Fruit fly (Drosophila melanogaster) whole organism, embryonic: Measurements from ENCODE around the gene Shal.

Experiments
- CG10147 ChIP-seq: fragments of 200-800 bp; sonication (Bioruptor generic); optimal IDR thresholded peaks from 2 replicates; lab custom pipeline; 2019; ENCODE audit warnings: missing biosample characterization, mild to moderate bottlenecking, missing genetic modification characterization, moderate library complexity
- CG12155 ChIP-seq: fragments of 200-800 bp; sonication (Bioruptor generic); optimal IDR thresholded peaks from 3 replicates; lab custom pipeline; 2016; ENCODE audit warnings: missing biosample characterization, missing genetic modification characterization
- CG13775 ChIP-seq: fragments of 200-800 bp; sonication (Bioruptor generic); optimal IDR thresholded peaks from 3 replicates; lab custom pipeline; 2017; ENCODE audit warnings: missing biosample characterization, mild to moderate bottlenecking, missing genetic modification characterization
- CG13894 ChIP-seq: fragments of 200-800 bp; sonication (Bioruptor generic); optimal IDR thresholded peaks from 3 replicates; lab custom pipeline; 2018; ENCODE audit warnings: missing biosample characterization, mild to moderate bottlenecking, missing genetic modification characterization, moderate library complexity
- CG14667 ChIP-seq: fragments of 200-800 bp; sonication (Bioruptor generic); IDR thresholded peaks from 2 replicates; pipeline ENCODE4 v1.3.6; 2022; ENCODE audit warnings: missing biosample characterization, missing genetic modification characterization
- CG15514 ChIP-seq: fragments of 200-800 bp; sonication (Bioruptor generic); optimal IDR thresholded peaks from 3 replicates; lab custom pipeline; 2017; ENCODE audit warnings: missing biosample characterization, missing genetic modification characterization, mild to moderate bottlenecking, moderate library complexity, missing genetic modification reagents
- CG18476 ChIP-seq: fragments of 200-800 bp; sonication (Bioruptor generic); optimal IDR thresholded peaks from 2 replicates; lab custom pipeline; 2016; ENCODE audit warnings: missing biosample characterization, mild to moderate bottlenecking, missing genetic modification characterization
- CG4360 ChIP-seq: fragments of 200-800 bp; sonication (Bioruptor generic); IDR thresholded peaks from 2 replicates; pipeline ENCODE4 v1.3.6; 2022; ENCODE audit warnings: missing biosample characterization, missing genetic modification characterization
- CG6654 ChIP-seq: fragments of 200-800 bp; sonication (Bioruptor generic); optimal IDR thresholded peaks from 2 replicates; lab custom pipeline; 2017; ENCODE audit warnings: missing biosample characterization, mild to moderate bottlenecking, missing genetic modification characterization
- CG6813 ChIP-seq: fragments of 200-800 bp; sonication (Bioruptor generic); optimal IDR thresholded peaks from 2 replicates; lab custom pipeline; 2017; ENCODE audit warnings: missing biosample characterization, missing genetic modification characterization, mild to moderate bottlenecking, moderate library complexity, missing genetic modification reagents
- CG7357 ChIP-seq: fragments of 200-800 bp; sonication (Bioruptor generic); IDR thresholded peaks from 3 replicates; pipeline ENCODE4 v1.3.6; 2022; ENCODE audit warnings: missing biosample characterization, missing genetic modification characterization
- CG7963 ChIP-seq: fragments of 200-800 bp; sonication (Bioruptor generic); IDR thresholded peaks from 3 replicates; pipeline ENCODE4 v1.3.6; 2022; ENCODE audit warnings: missing biosample characterization, missing genetic modification characterization; ENCODE audit not compliant: partially characterized antibody
- CG8290 ChIP-seq, 3 experiments: fragments of 200-800 bp; sonication (Bioruptor generic); optimal IDR thresholded peaks; 2 replicates each; lab custom pipeline; 2016 to 2019; ENCODE audit warnings: missing biosample characterization in 3 of 3, missing genetic modification characterization in 3 of 3, mild to moderate bottlenecking in 2 of 3, moderate library complexity in 1 of 3
- CG8388 ChIP-seq: fragments of 200-800 bp; sonication (Bioruptor generic); optimal IDR thresholded peaks from 2 replicates; lab custom pipeline; 2019; ENCODE audit warnings: missing biosample characterization, mild to moderate bottlenecking, missing genetic modification characterization, moderate library complexity
- D19A ChIP-seq: fragments of 200-800 bp; optimal IDR thresholded peaks from 3 replicates; lab custom pipeline; 2019; ENCODE audit warnings: missing biosample characterization, mild to moderate bottlenecking, missing genetic modification characterization, moderate library complexity
- Dip2 ChIP-seq: fragments of 200-800 bp; sonication (Bioruptor generic); IDR thresholded peaks from 2 replicates; pipeline ENCODE4 v1.3.6; 2022; ENCODE audit warnings: missing biosample characterization, missing genetic modification characterization
- Dip3 ChIP-seq: fragments of 200-800 bp; sonication (Bioruptor generic); optimal IDR thresholded peaks from 3 replicates; lab custom pipeline; 2016; ENCODE audit warnings: missing biosample characterization, missing genetic modification characterization
- E2f1 ChIP-seq: fragments of 200-800 bp; sonication (Bioruptor generic); IDR thresholded peaks from 2 replicates; pipeline ENCODE4 v1.3.6; 2022; ENCODE audit warnings: missing biosample characterization, missing genetic modification characterization
- Elba2 ChIP-seq: fragments of 200-800 bp; sonication (Bioruptor generic); optimal IDR thresholded peaks from 3 replicates; lab custom pipeline; 2016; ENCODE audit warnings: missing biosample characterization, missing genetic modification characterization
- HLH4C ChIP-seq: fragments of 200-800 bp; sonication (Bioruptor generic); IDR thresholded peaks from 3 replicates; pipeline ENCODE4 v1.3.6; 2022; ENCODE audit warnings: missing biosample characterization, missing genetic modification characterization; ENCODE audit not compliant: partially characterized antibody
- Hr78 ChIP-seq, 2 experiments: fragments of 200-800 bp in 1 of 2; fragments of >200 bp in 1 of 2; sonication (Bioruptor generic) in 1 of 2; optimal IDR thresholded peaks; 2 replicates each; lab custom pipeline; 2017 to 2019; ENCODE audit warnings: missing biosample characterization in 2 of 2, missing genetic modification characterization in 2 of 2, mild to moderate bottlenecking in 1 of 2, moderate library complexity in 1 of 2
- MTF-1 ChIP-seq: fragments of 200-800 bp; sonication (Bioruptor generic); optimal IDR thresholded peaks from 2 replicates; lab custom pipeline; 2018; ENCODE audit warnings: missing biosample characterization, mild to moderate bottlenecking, missing genetic modification characterization, borderline replicate concordance
- Max ChIP-seq: fragments of 200-800 bp; sonication (Bioruptor generic); optimal IDR thresholded peaks from 2 replicates; lab custom pipeline; 2016; ENCODE audit warnings: missing biosample characterization, mild to moderate bottlenecking, missing genetic modification characterization
- Optix ChIP-seq: fragments of 200-800 bp; sonication (Bioruptor generic); IDR thresholded peaks from 3 replicates; pipeline ENCODE4 v1.3.6; 2022; ENCODE audit warnings: missing biosample characterization, missing genetic modification characterization
- PHDP ChIP-seq: fragments of 200-800 bp; sonication (Bioruptor generic); optimal IDR thresholded peaks from 3 replicates; lab custom pipeline; 2018; ENCODE audit warnings: missing biosample characterization, mild to moderate bottlenecking, missing genetic modification characterization, moderate library complexity
- Sin3A ChIP-seq: fragments of >200 bp; optimal IDR thresholded peaks from 2 replicates; lab custom pipeline; 2018
- ap ChIP-seq: fragments of 200-800 bp; sonication (Bioruptor generic); IDR thresholded peaks from 2 replicates; pipeline ENCODE4 v1.3.6; 2022; ENCODE audit warnings: missing biosample characterization, missing genetic modification characterization
- bowl ChIP-seq: fragments of 200-800 bp; sonication (Bioruptor generic); IDR thresholded peaks from 2 replicates; pipeline ENCODE4 v1.3.6; 2022; ENCODE audit warnings: missing biosample characterization, missing genetic modification characterization
- fd96Cb ChIP-seq: fragments of 200-800 bp; sonication (Bioruptor generic); optimal IDR thresholded peaks from 2 replicates; lab custom pipeline; 2018; ENCODE audit warnings: missing biosample characterization, mild to moderate bottlenecking, missing genetic modification characterization, moderate library complexity
- gsb ChIP-seq: fragments of 200-800 bp; sonication (Bioruptor generic); IDR thresholded peaks from 2 replicates; pipeline ENCODE4 v1.3.6; 2022; ENCODE audit warnings: missing biosample characterization, missing genetic modification characterization
- ham ChIP-seq: fragments of 200-800 bp; sonication (Bioruptor generic); IDR thresholded peaks from 2 replicates; pipeline ENCODE4 v1.3.6; 2022; ENCODE audit warnings: missing biosample characterization, missing genetic modification characterization
- insv ChIP-seq, 2 experiments: fragments of 200-800 bp; sonication (Bioruptor generic); optimal IDR thresholded peaks; 3 replicates each; lab custom pipeline; 2016 to 2018; ENCODE audit warnings: missing biosample characterization in 2 of 2, missing genetic modification characterization in 2 of 2
- odd ChIP-seq: fragments of 200-800 bp; sonication (Bioruptor generic); optimal IDR thresholded peaks from 2 replicates; lab custom pipeline; 2017; ENCODE audit warnings: missing biosample characterization, mild to moderate bottlenecking, missing genetic modification characterization
- org-1 ChIP-seq: fragments of 200-800 bp; sonication (Bioruptor generic); optimal IDR thresholded peaks from 2 replicates; lab custom pipeline; 2017; ENCODE audit warnings: missing biosample characterization, missing genetic modification characterization
- pho ChIP-seq: fragments of 200-800 bp; sonication (Bioruptor generic); optimal IDR thresholded peaks from 2 replicates; lab custom pipeline; 2016; ENCODE audit warnings: missing biosample characterization, missing genetic modification characterization
- pita ChIP-seq: fragments of 200-800 bp; sonication (Bioruptor generic); optimal IDR thresholded peaks from 2 replicates; lab custom pipeline; 2017; ENCODE audit warnings: missing biosample characterization, mild to moderate bottlenecking, missing genetic modification characterization
- psq ChIP-seq: fragments of 200-800 bp; sonication (Bioruptor generic); optimal IDR thresholded peaks from 2 replicates; lab custom pipeline; 2017; ENCODE audit warnings: missing biosample characterization, missing genetic modification characterization
- pzg ChIP-seq: fragments of 200-800 bp; sonication (Bioruptor generic); optimal IDR thresholded peaks from 3 replicates; lab custom pipeline; 2018; ENCODE audit warnings: missing biosample characterization, mild to moderate bottlenecking, missing genetic modification characterization, moderate library complexity
- repo ChIP-seq: fragments of 200-800 bp; sonication (Bioruptor generic); optimal IDR thresholded peaks from 2 replicates; lab custom pipeline; 2016; ENCODE audit warnings: missing biosample characterization, missing genetic modification characterization
- ro ChIP-seq: fragments of 200-800 bp; sonication (Bioruptor generic); IDR thresholded peaks from 2 replicates; pipeline ENCODE4 v1.3.6; 2022; ENCODE audit warnings: missing biosample characterization, missing genetic modification characterization
- sisA ChIP-seq: fragments of 200-800 bp; sonication (Bioruptor generic); IDR thresholded peaks from 2 replicates; pipeline ENCODE4 v1.3.6; 2022; ENCODE audit warnings: missing biosample characterization, missing genetic modification characterization
- tna ChIP-seq: fragments of 200-800 bp; sonication (Bioruptor generic); IDR thresholded peaks from 2 replicates; pipeline ENCODE4 v1.3.6; 2022; ENCODE audit warnings: missing biosample characterization, missing genetic modification characterization; ENCODE audit not compliant: partially characterized antibody
- trem ChIP-seq: fragments of 200-800 bp; optimal IDR thresholded peaks from 3 replicates; lab custom pipeline; 2019; ENCODE audit warnings: missing biosample characterization, mild to moderate bottlenecking, missing genetic modification characterization, moderate library complexity
- tx ChIP-seq: fragments of 200-800 bp; sonication (Bioruptor generic); optimal IDR thresholded peaks from 2 replicates; lab custom pipeline; 2016; ENCODE audit warnings: missing biosample characterization, missing genetic modification characterization
- unc-4 ChIP-seq: fragments of 200-800 bp; sonication (Bioruptor generic); IDR thresholded peaks from 2 replicates; pipeline ENCODE4 v1.3.6; 2022; ENCODE audit warnings: missing biosample characterization, missing genetic modification characterization; ENCODE audit not compliant: partially characterized antibody
- vvl ChIP-seq: fragments of 200-800 bp; sonication (Bioruptor generic); IDR thresholded peaks from 2 replicates; pipeline ENCODE4 v1.3.6; 2022; ENCODE audit warnings: missing biosample characterization, missing genetic modification characterization
- wek ChIP-seq: fragments of 200-800 bp; sonication (Bioruptor generic); optimal IDR thresholded peaks from 3 replicates; lab custom pipeline; 2018; ENCODE audit warnings: missing biosample characterization, mild to moderate bottlenecking, missing genetic modification characterization, moderate library complexity
- zfh1 ChIP-seq: fragments of 200-800 bp; sonication (Bioruptor generic); IDR thresholded peaks from 3 replicates; pipeline ENCODE4 v1.3.6; 2022; ENCODE audit warnings: missing biosample characterization, missing genetic modification characterization

The Shal gene

DNA sequence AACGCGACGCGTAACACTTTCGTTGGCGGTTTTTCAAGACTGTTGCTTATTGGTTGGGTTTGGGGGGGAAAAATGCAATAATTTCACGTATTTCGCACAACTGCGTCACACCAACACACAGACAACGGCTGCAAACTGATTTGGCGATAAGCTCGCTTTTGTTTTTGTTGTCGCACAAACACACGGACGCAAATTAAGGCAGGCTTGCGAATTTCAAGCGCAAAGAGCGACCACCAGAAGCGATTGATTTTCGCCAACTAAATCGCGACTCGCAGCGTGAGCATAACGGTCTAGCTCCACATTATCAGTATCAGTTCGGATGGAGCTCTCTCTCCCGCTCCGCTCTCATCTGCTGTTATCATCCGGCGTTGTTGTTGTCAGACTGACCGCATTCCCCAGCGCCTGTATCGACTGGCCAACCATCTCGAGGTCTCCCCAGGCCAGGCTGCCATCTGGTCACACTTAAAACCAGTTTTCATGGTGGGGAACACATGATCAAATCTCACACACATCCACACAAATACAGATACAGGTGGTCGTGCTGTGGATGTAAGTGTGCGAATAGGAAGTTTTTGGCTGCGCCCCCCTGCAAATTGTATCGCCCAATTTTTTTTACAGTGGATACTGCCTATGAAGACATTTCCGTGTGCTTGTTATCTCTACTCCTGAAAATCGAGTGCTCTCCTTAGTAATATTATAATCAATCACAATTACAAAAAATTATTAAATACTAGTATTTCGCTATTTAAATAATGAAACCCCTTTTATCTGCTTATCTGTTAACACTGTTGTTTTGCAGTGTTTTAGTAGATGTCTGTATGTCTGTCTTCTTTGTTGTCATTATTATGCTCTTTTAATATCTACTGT, 48.6 kb upstream of the Shal start (continued):
- peak; percentile 58 for TF ChIP-seq sisA (GFP tag; lab: Robert Waterston, UW)
- TF ChIP-seq gsb (GFP tag; lab: Robert Waterston, UW): no peak
- peak; percentile 73 for TF ChIP-seq vvl
- peak; percentile 39 for TF ChIP-seq CG6813 (GFP tag; lab: Kevin White, UChicago)
- peak; percentile 21; the same call in 1 of the 3 replicates for TF ChIP-seq zfh1 (GFP tag; lab: Robert Waterston, UW)
- no peak for TF ChIP-seq MTF-1
- TF ChIP-seq CG8290 (GFP tag; optimal IDR thresholded peaks at IDR 0.05; lab: Kevin White, UChicago): no peak
- TF ChIP-seq CG8290 (tag; optimal IDR thresholded peaks at IDR 0.05; lab: Kevin White, UChicago): peak in 1 of 2 experiments; percentile 70
- peak; percentile 56 for TF ChIP-seq odd (GFP tag; lab: Kevin White, UChicago)
- no peak for TF ChIP-seq HLH4C (GFP tag; lab: Robert Waterston, UW)
- peak in 1 of 2 experiments; percentile 3 for TF ChIP-seq insv (GFP tag; optimal IDR thresholded peaks at IDR 0.05; lab: Kevin White, UChicago)
- no peak for TF ChIP-seq wek
- TF ChIP-seq PHDP (tag; lab: Kevin White, UChicago): peak; percentile 65
- TF ChIP-seq ap: peak; percentile 34; the same call in 1 of the 2 replicates
- TF ChIP-seq CG13775 (GFP tag; lab: Kevin White, UChicago): peak; percentile 54
- TF ChIP-seq CG8388 (GFP tag; lab: Kevin White, UChicago): no peak
- TF ChIP-seq CG10147 (GFP tag; lab: Kevin White, UChicago): peak; percentile 47
- TF ChIP-seq repo (GFP tag; lab: Kevin White, UChicago): peak; percentile 4
- TF ChIP-seq ham (GFP tag; lab: Robert Waterston, UW): no peak
- no peak for TF ChIP-seq CG6654 (GFP tag; lab: Kevin White, UChicago)
- no peak for TF ChIP-seq Optix (GFP tag; lab: Robert Waterston, UW)
- TF ChIP-seq Elba2 (GFP tag; lab: Kevin White, UChicago): no peak
- TF ChIP-seq E2f1 (GFP tag; lab: Robert Waterston, UW): peak; percentile 55; the same call in 1 of the 2 replicates
- peak; percentile 37 for TF ChIP-seq D19A (tag; lab: Kevin White, UChicago)
- TF ChIP-seq Dip2: no peak
- TF ChIP-seq pho: peak; percentile 66
- TF ChIP-seq tna (GFP tag; lab: Robert Waterston, UW): no peak
- peak; percentile 32 for TF ChIP-seq Max (GFP tag; lab: Kevin White, UChicago)
- TF ChIP-seq CG12155 (GFP tag; lab: Kevin White, UChicago): peak; percentile 71
- TF ChIP-seq tx (GFP tag; lab: Kevin White, UChicago): peak; percentile 31
- peak; percentile 44 for TF ChIP-seq pzg (GFP tag; lab: Kevin White, UChicago)
- TF ChIP-seq CG7963 (GFP tag; lab: Robert Waterston, UW): 0 out of 3 replicates have a peak, but pooled peaks have one; percentile 11
- TF ChIP-seq fd96Cb (tag; lab: Kevin White, UChicago): peak; percentile 7
- TF ChIP-seq bowl (GFP tag; lab: Robert Waterston, UW): no peak
- peak; percentile 64 for TF ChIP-seq CG15514
- peak; percentile 57 for TF ChIP-seq CG14667 (GFP tag; lab: Robert Waterston, UW)
- peak; percentile 57 for TF ChIP-seq Dip3 (GFP tag; lab: Kevin White, UChicago)
- no peak for TF ChIP-seq Hr78 (GFP tag; optimal IDR thresholded peaks at IDR 0.05; lab: Kevin White, UChicago)
- TF ChIP-seq psq (GFP tag; lab: Kevin White, UChicago): peak; percentile 42
- no peak for TF ChIP-seq Sin3A (lab: Kevin White, UChicago)
- no peak for TF ChIP-seq ro (GFP tag; lab: Robert Waterston, UW)
- TF ChIP-seq pita (GFP tag; lab: Kevin White, UChicago): no peak
- TF ChIP-seq CG4360 (GFP tag; lab: Robert Waterston, UW): peak; percentile 96
- peak; percentile 37; the same call in 2 of the 3 replicates for TF ChIP-seq CG7357 (GFP tag; lab: Robert Waterston, UW)
- TF ChIP-seq trem (tag; lab: Kevin White, UChicago): no peak
- peak; percentile 20 for TF ChIP-seq CG18476
- TF ChIP-seq CG13894 (tag; lab: Kevin White, UChicago): peak; percentile 55
- no peak for TF ChIP-seq unc-4
- peak; percentile 3 for TF ChIP-seq org-1 (GFP tag; lab: Kevin White, UChicago)
